Fruit fly (Drosophila melanogaster) whole organism, adult: ENCODE results near the gene chas.

Source experiments
- CG11617 ChIP-seq: fragments of 200-800 bp; sonication (Bioruptor generic); optimal IDR thresholded peaks from 2 replicates; lab custom pipeline; 2017; ENCODE audit warnings: mild to moderate bottlenecking, missing biosample characterization, missing genetic modification reagents, missing genetic modification characterization
- CG12768 ChIP-seq: fragments of 200-800 bp; sonication (Bioruptor generic); optimal IDR thresholded peaks from 2 replicates; lab custom pipeline; 2017; ENCODE audit warnings: missing biosample characterization, missing genetic modification characterization, mild to moderate bottlenecking, moderate library complexity, missing genetic modification reagents
- CG14711 ChIP-seq: fragments of 200-800 bp; sonication (Bioruptor generic); optimal IDR thresholded peaks from 2 replicates; lab custom pipeline; 2018; ENCODE audit warnings: missing biosample characterization, mild to moderate bottlenecking, missing genetic modification characterization, moderate library complexity
- CG1620 ChIP-seq: fragments of 200-800 bp; sonication (Bioruptor generic); optimal IDR thresholded peaks from 2 replicates; lab custom pipeline; 2016; ENCODE audit warnings: missing biosample characterization, missing genetic modification characterization
- CG33017 ChIP-seq: fragments of 200-800 bp; sonication (Bioruptor generic); optimal IDR thresholded peaks from 2 replicates; lab custom pipeline; 2018; ENCODE audit warnings: missing biosample characterization, mild to moderate bottlenecking, missing genetic modification characterization, moderate library complexity
- CG5204 ChIP-seq: fragments of 200-800 bp; sonication (Bioruptor generic); optimal IDR thresholded peaks from 2 replicates; lab custom pipeline; 2016; ENCODE audit warnings: missing biosample characterization, missing genetic modification characterization
- CG7045 ChIP-seq: fragments of 200-800 bp; sonication (Bioruptor generic); optimal IDR thresholded peaks from 2 replicates; lab custom pipeline; 2017; ENCODE audit warnings: missing biosample characterization, mild to moderate bottlenecking, missing genetic modification characterization
- CG7101 ChIP-seq: fragments of 200-800 bp; sonication (Bioruptor generic); optimal IDR thresholded peaks from 2 replicates; lab custom pipeline; 2018; ENCODE audit warnings: missing biosample characterization, mild to moderate bottlenecking, missing genetic modification characterization, moderate library complexity
- Clk ChIP-seq: fragments of 200-800 bp; sonication (Bioruptor generic); optimal IDR thresholded peaks from 2 replicates; lab custom pipeline; 2017; ENCODE audit warnings: missing biosample characterization, missing genetic modification characterization
- Crg-1 ChIP-seq: fragments of 200-800 bp; sonication (Bioruptor generic); optimal IDR thresholded peaks from 2 replicates; lab custom pipeline; 2016; ENCODE audit warnings: missing biosample characterization, missing genetic modification characterization
- Hr96 ChIP-seq: fragments of 200-800 bp; sonication (Bioruptor generic); optimal IDR thresholded peaks from 2 replicates; lab custom pipeline; 2016; ENCODE audit warnings: missing biosample characterization, missing genetic modification characterization
- Mnt ChIP-seq: fragments of 200-800 bp; sonication (Bioruptor generic); optimal IDR thresholded peaks from 2 replicates; lab custom pipeline; 2016; ENCODE audit warnings: missing biosample characterization, mild to moderate bottlenecking, missing genetic modification characterization
- bab1 ChIP-seq: fragments of 200-800 bp; sonication (Bioruptor generic); optimal IDR thresholded peaks from 3 replicates; lab custom pipeline; 2019; ENCODE audit warnings: missing biosample characterization, mild to moderate bottlenecking, missing genetic modification characterization, moderate library complexity
- cic ChIP-seq: fragments of 200-800 bp; sonication (Bioruptor generic); optimal IDR thresholded peaks from 2 replicates; lab custom pipeline; 2017; ENCODE audit warnings: missing biosample characterization, mild to moderate bottlenecking, missing genetic modification characterization, moderate library complexity
- cnc ChIP-seq, 2 experiments: fragments of >200 bp; optimal IDR thresholded peaks; 2 replicates each; lab custom pipeline; 2017
- kay ChIP-seq: fragments of 200-800 bp; sonication (Bioruptor generic); peaks from one replicate; lab custom pipeline; 2016; ENCODE audit warnings: missing biosample characterization, missing genetic modification characterization, borderline replicate concordance
- ovo ChIP-seq: fragments of 200-800 bp; sonication (Bioruptor generic); optimal IDR thresholded peaks from 2 replicates; lab custom pipeline; 2016; ENCODE audit warnings: missing biosample characterization, missing genetic modification characterization
- pad ChIP-seq: fragments of 200-800 bp; sonication (Bioruptor generic); optimal IDR thresholded peaks from 3 replicates; lab custom pipeline; 2017; ENCODE audit warnings: missing biosample characterization, missing genetic modification characterization, mild to moderate bottlenecking, moderate library complexity, missing genetic modification reagents
- tj ChIP-seq: fragments of 200-800 bp; sonication (Bioruptor generic); optimal IDR thresholded peaks from 3 replicates; lab custom pipeline; 2017; ENCODE audit warnings: missing biosample characterization, mild to moderate bottlenecking, missing genetic modification characterization, moderate library complexity
- toe ChIP-seq: fragments of 200-800 bp; sonication (Bioruptor generic); optimal IDR thresholded peaks from 2 replicates; lab custom pipeline; 2016; ENCODE audit warnings: missing biosample characterization, missing genetic modification characterization

Gene chas

DNA sequence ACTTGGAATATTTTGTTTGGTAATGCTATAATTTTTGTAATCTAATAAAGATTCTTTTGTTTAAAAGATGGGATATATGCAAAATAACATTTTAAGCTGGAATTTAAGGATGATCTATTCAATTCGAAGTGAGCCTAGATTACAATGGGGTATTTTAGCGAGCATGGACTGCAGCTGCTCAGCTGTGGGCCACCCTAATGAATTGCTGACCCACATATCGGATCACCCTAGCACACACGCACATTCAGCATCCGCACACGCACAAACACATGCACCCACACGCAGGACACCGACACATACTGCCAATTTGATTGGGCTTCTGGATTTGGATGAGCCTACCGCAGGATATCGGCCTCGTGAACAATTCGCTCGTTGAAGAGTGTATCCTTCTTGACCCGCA is 10.3 kb upstream of the chas start:
- TF ChIP-seq cic (GFP tag; lab: Kevin White, UChicago) (no peak), Clk (no peak), Crg-1 (GFP tag; lab: Kevin White, UChicago) (no peak), CG7045 (GFP tag; lab: Kevin White, UChicago) (no peak), CG1620 (GFP tag; lab: Kevin White, UChicago) (no peak), CG12768 (no peak), CG5204 (GFP tag; lab: Kevin White, UChicago) (no peak), kay (GFP tag; lab: Kevin White, UChicago) (no peak), CG14711 (no peak)

- no peak for TF ChIP-seq cic (GFP tag; lab: Kevin White, UChicago)
- TF ChIP-seq CG11617 (GFP tag; lab: Kevin White, UChicago), result no peak
- TF ChIP-seq CG7101 (tag; lab: Kevin White, UChicago), result no peak
- TF ChIP-seq cnc (optimal IDR thresholded peaks at IDR 0.05; lab: Kevin White, UChicago), result no peak
- no peak for TF ChIP-seq CG33017 (tag; lab: Kevin White, UChicago)
- no peak for TF ChIP-seq bab1 (GFP tag; lab: Kevin White, UChicago)
- TF ChIP-seq CG1620 (GFP tag; lab: Kevin White, UChicago), result no peak
- TF ChIP-seq kay (GFP tag; lab: Kevin White, UChicago), result no peak
- TF ChIP-seq ovo, result no peak
- no peak for TF ChIP-seq CG7045 (GFP tag; lab: Kevin White, UChicago)
- no peak for TF ChIP-seq Crg-1 (GFP tag; lab: Kevin White, UChicago)
- TF ChIP-seq Hr96, result no peak
- no peak for TF ChIP-seq Mnt (GFP tag; lab: Kevin White, UChicago)
- no peak for TF ChIP-seq CG5204 (GFP tag; lab: Kevin White, UChicago)
- no peak for TF ChIP-seq pad (GFP tag; lab: Kevin White, UChicago)
- TF ChIP-seq CG12768, result no peak
- TF ChIP-seq toe (GFP tag; lab: Kevin White, UChicago), result no peak
- TF ChIP-seq tj (GFP tag; lab: Kevin White, UChicago), result no peak
- TF ChIP-seq CG14711, result no peak
Observed at dm6 chrX:17707691-17708090, 9.2 kb upstream of the chas start.

DNA sequence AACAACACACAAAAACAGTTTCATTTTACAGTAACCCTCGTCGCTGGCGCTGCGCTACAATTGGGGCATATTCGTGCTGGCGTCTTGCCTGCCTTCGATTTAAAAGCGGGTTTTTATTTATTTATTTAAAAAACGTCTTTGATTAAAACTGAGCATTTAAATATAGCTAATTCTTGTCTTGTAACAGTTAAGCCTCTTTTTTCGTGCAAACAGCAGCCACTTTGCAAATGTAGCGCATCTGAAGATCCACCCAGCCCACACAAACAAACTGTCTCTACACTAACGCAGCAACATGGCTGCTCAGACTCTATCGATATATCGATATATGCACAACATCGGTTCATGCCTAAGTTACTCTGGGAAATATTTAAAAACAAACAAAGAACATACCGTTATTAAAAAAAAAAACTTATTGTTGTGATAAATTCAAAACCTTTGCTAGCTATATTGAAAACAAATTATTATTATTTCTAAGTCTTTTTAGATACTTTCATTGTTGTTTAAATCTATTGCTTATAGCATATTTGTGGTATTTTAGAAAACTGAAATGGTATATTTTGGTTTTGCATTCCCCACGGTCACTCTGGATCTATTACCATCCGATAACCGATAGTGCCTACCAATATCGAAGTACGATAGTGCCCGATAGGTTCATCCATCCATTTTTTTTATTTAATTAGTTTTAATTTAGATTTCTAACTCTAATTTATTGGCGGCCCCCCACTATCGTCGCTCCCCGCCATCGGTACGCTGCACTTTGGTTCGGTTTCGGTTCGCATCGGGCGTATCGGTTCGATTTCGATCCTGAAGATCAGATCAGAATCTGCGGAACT is 4.4 kb upstream of the chas start, which contains the start of the genes CG8188 and par-6:
Gene CG8188 (minus strand): TSS at position 287 of the 833 bp plus-strand sequence.
Gene par-6 (plus strand): TSS at position 615 of the 833 bp plus-strand sequence.
- TF ChIP-seq ovo (peak; percentile 94), cnc (optimal IDR thresholded peaks at IDR 0.05; lab: Kevin White, UChicago) (no peak), Clk (peak; percentile 12), Mnt (GFP tag; lab: Kevin White, UChicago) (peak; percentile 92), toe (GFP tag; lab: Kevin White, UChicago) (peak; percentile 91), tj (GFP tag; lab: Kevin White, UChicago) (peak; percentile 77), CG12768 (peak; percentile 74), CG33017 (tag; lab: Kevin White, UChicago) (peak; percentile 77), Hr96 (no peak), CG11617 (GFP tag; lab: Kevin White, UChicago) (peak; percentile 89), cic (GFP tag; lab: Kevin White, UChicago) (peak; percentile 10), CG14711 (peak; percentile 79), bab1 (GFP tag; lab: Kevin White, UChicago) (peak; percentile 96), CG7045 (GFP tag; lab: Kevin White, UChicago) (peak; percentile 74), Crg-1 (GFP tag; lab: Kevin White, UChicago) (peak; percentile 81), CG5204 (GFP tag; lab: Kevin White, UChicago) (peak; percentile 88), pad (GFP tag; lab: Kevin White, UChicago) (peak; percentile 76), CG7101 (tag; lab: Kevin White, UChicago) (peak; percentile 93), kay (GFP tag; lab: Kevin White, UChicago) (peak; percentile 20), CG1620 (GFP tag; lab: Kevin White, UChicago) (peak; percentile 98)

dm6 chrX:17698864-17699504 is 454 bp upstream of the chas start:
- TF ChIP-seq ovo, result no peak
- TF ChIP-seq tj (GFP tag; lab: Kevin White, UChicago), result peak; percentile 75
- TF ChIP-seq Crg-1 (GFP tag; lab: Kevin White, UChicago), result peak; percentile 74
- no peak for TF ChIP-seq cnc (optimal IDR thresholded peaks at IDR 0.05; lab: Kevin White, UChicago)
- TF ChIP-seq CG14711, result peak; percentile 76
- TF ChIP-seq toe (GFP tag; lab: Kevin White, UChicago), result peak; percentile 68
- TF ChIP-seq bab1 (GFP tag; lab: Kevin White, UChicago), result peak; percentile 97
- TF ChIP-seq CG11617 (GFP tag; lab: Kevin White, UChicago), result peak; percentile 94
- peak; percentile 33 for TF ChIP-seq Clk
- peak; percentile 80 for TF ChIP-seq CG1620 (GFP tag; lab: Kevin White, UChicago)
- TF ChIP-seq Mnt (GFP tag; lab: Kevin White, UChicago), result peak; percentile 77
- peak; percentile 59 for TF ChIP-seq CG7045 (GFP tag; lab: Kevin White, UChicago)
- TF ChIP-seq CG7101 (tag; lab: Kevin White, UChicago), result peak; percentile 90
- no peak for TF ChIP-seq cic (GFP tag; lab: Kevin White, UChicago)
- TF ChIP-seq CG5204 (GFP tag; lab: Kevin White, UChicago), result peak; percentile 78
- peak; percentile 65 for TF ChIP-seq CG12768
- peak; percentile 85 for TF ChIP-seq Hr96
- peak; percentile 83 for TF ChIP-seq kay (GFP tag; lab: Kevin White, UChicago)
- peak; percentile 76 for TF ChIP-seq pad (GFP tag; lab: Kevin White, UChicago)
- TF ChIP-seq CG33017 (tag; lab: Kevin White, UChicago), result peak; percentile 30
